Worm (Caenorhabditis elegans): ENCODE results near the gene mics-1.

The mics-1 gene

ce11 chrV:10560621-10561020 is 17.5 kb downstream of the mics-1 start, which contains the start of gene col-152:
col-152 (plus strand) TSS chrV:10560921.
- TF ChIP-seq lir-3 (tag; optimal IDR thresholded peaks at IDR 0.05; ENCODE audit: poor library complexity) (no peak), lsy-2 (tag; optimal IDR thresholded peaks at IDR 0.05) (no peak), unc-62 (GFP tag; optimal IDR thresholded peaks at IDR 0.05) (no peak), jun-1 (tag; optimal IDR thresholded peaks at IDR 0.05) (no peak), ztf-11 (tag; optimal IDR thresholded peaks at IDR 0.05) (no peak), nhr-47 (tag; optimal IDR thresholded peaks at IDR 0.05) (no peak), nhr-11 (tag; optimal IDR thresholded peaks at IDR 0.05) (no peak), fos-1 (tag; optimal IDR thresholded peaks at IDR 0.05) (no peak), mdl-1 (tag; optimal IDR thresholded peaks at IDR 0.05) (no peak), nhr-237 (tag; optimal IDR thresholded peaks at IDR 0.05) (no peak), nhr-90 (tag; optimal IDR thresholded peaks at IDR 0.05; ENCODE audit: poor library complexity) (no peak), zip-4 (GFP tag; optimal IDR thresholded peaks at IDR 0.05) (no peak), elt-2 (tag; optimal IDR thresholded peaks at IDR 0.05) (no peak)

- no peak for TF ChIP-seq mep-1 (tag; optimal IDR thresholded peaks at IDR 0.05)
- no peak for TF ChIP-seq ztf-11 (tag; optimal IDR thresholded peaks at IDR 0.05)
- TF ChIP-seq ceh-8 (GFP tag; optimal IDR thresholded peaks at IDR 0.05): no peak
- TF ChIP-seq blmp-1 (tag; optimal IDR thresholded peaks at IDR 0.05): peak; percentile 64
- TF ChIP-seq pag-3 (tag; optimal IDR thresholded peaks at IDR 0.05; ENCODE audit: borderline replicate concordance, insufficient read depth): no peak
- no peak for TF ChIP-seq sup-37 (GFP tag; optimal IDR thresholded peaks at IDR 0.05)
- peak; percentile 10 for TF ChIP-seq lin-14 (GFP tag; optimal IDR thresholded peaks at IDR 0.05)
Measured at ce11 chrV:10557676-10558075, 20.4 kb downstream of the mics-1 start, which contains the start of gene best-14. best-14 (plus strand) TSS chrV:10557976.

- TF ChIP-seq vab-15 (tag; optimal IDR thresholded peaks at IDR 0.05): peak; percentile 71
- no peak for TF ChIP-seq unc-86 (tag; optimal IDR thresholded peaks at IDR 0.05)
- no peak for TF ChIP-seq unc-30 (tag; optimal IDR thresholded peaks at IDR 0.05)
- no peak for TF ChIP-seq mef-2 (tag; optimal IDR thresholded peaks at IDR 0.05)
- TF ChIP-seq xbp-1 (tag; optimal IDR thresholded peaks at IDR 0.05): no peak
- TF ChIP-seq fkh-10 (GFP tag; optimal IDR thresholded peaks at IDR 0.05): no peak
- TF ChIP-seq fkh-8 (tag; optimal IDR thresholded peaks at IDR 0.05): no peak
- no peak for TF ChIP-seq lsy-2 (tag; optimal IDR thresholded peaks at IDR 0.05)
- TF ChIP-seq nhr-19 (GFP tag; conservative IDR thresholded peaks at IDR 0.05): peak; percentile 7; the same call in 1 of the 2 replicates
- TF ChIP-seq isw-1 (GFP tag; IDR thresholded peaks at IDR 0.05): no peak
- no peak for TF ChIP-seq ama-1 (optimal IDR thresholded peaks at IDR 0.05)
- no peak for TF ChIP-seq zag-1 (tag; optimal IDR thresholded peaks at IDR 0.05)
- no peak for TF ChIP-seq nhr-77 (tag; optimal IDR thresholded peaks at IDR 0.05)
- TF ChIP-seq tbx-2 (tag; optimal IDR thresholded peaks at IDR 0.05): no peak
- no peak for TF ChIP-seq egl-27 (tag; optimal IDR thresholded peaks at IDR 0.05)
- TF ChIP-seq aly-2 (tag; optimal IDR thresholded peaks at IDR 0.05): no peak
- TF ChIP-seq nhr-84 (tag; optimal IDR thresholded peaks at IDR 0.05): no peak
- no peak for TF ChIP-seq nhr-76 (tag; optimal IDR thresholded peaks at IDR 0.05)
- TF ChIP-seq rnt-1 (tag; optimal IDR thresholded peaks at IDR 0.05): no peak
- TF ChIP-seq sptf-1 (tag; optimal IDR thresholded peaks at IDR 0.05): no peak
- 0 out of 2 replicates have a peak, but pooled peaks have one; percentile 19 for TF ChIP-seq grh-1 (GFP tag; IDR thresholded peaks at IDR 0.05)
- no peak for TF ChIP-seq hpl-2 (GFP tag; optimal IDR thresholded peaks at IDR 0.05)
- no peak for TF ChIP-seq aha-1 (tag; optimal IDR thresholded peaks at IDR 0.05)
- no peak for TF ChIP-seq lin-13 (GFP tag; optimal IDR thresholded peaks at IDR 0.05)
- peak in 1 of 3 experiments; percentile 14 for TF ChIP-seq dpl-1 (GFP tag; optimal IDR thresholded peaks at IDR 0.05)
- no peak for TF ChIP-seq efl-1 (optimal IDR thresholded peaks at IDR 0.05)
- TF ChIP-seq efl-1 (GFP tag; optimal IDR thresholded peaks at IDR 0.05 in 1 of 2): peak in 1 of 2 experiments; percentile 67
- TF ChIP-seq C16A3.4 (tag; optimal IDR thresholded peaks at IDR 0.05): peak; percentile 9
- TF ChIP-seq elt-2 (tag; optimal IDR thresholded peaks at IDR 0.05): no peak
- no peak for TF ChIP-seq fkh-4 (tag; optimal IDR thresholded peaks at IDR 0.05; ENCODE audit: borderline replicate concordance)
- TF ChIP-seq elt-3 (tag; optimal IDR thresholded peaks at IDR 0.05): peak in 5 of 6 experiments; percentile 45 to 80 (median 69)
- TF ChIP-seq dsc-1 (tag; optimal IDR thresholded peaks at IDR 0.05): no peak
- no peak for TF ChIP-seq skn-1 (tag; optimal IDR thresholded peaks at IDR 0.05)
- no peak for TF ChIP-seq ztf-11 (tag; optimal IDR thresholded peaks at IDR 0.05)
Measured at ce11 chrV:10557094-10557493, 21.0 kb downstream of the mics-1 start.

Data from whole organism, L1 larva.